Worm (Caenorhabditis elegans) whole organism, early embryonic: ENCODE results near the gene M01H9.2.

Experiments used
- F13C5.2 ChIP-seq: sonication (generic microtip); optimal IDR thresholded peaks from 2 replicates; lab custom pipeline; 2017; ENCODE audit warnings: mild to moderate bottlenecking, missing genetic modification characterization, inconsistent platforms, missing compliant biosample characterization
- aly-1 ChIP-seq: sonication (generic microtip); optimal IDR thresholded peaks from 2 replicates; lab custom pipeline; 2016; ENCODE audit warnings: missing genetic modification characterization, missing compliant biosample characterization
- ama-1 ChIP-seq: fragments of 150-350 bp; optimal IDR thresholded peaks from 2 replicates; lab custom pipeline; 2014
- ets-7 ChIP-seq: sonication (generic microtip); optimal IDR thresholded peaks from 2 replicates; lab custom pipeline; 2016; ENCODE audit warnings: missing genotype, missing genetic modification characterization, missing compliant biosample characterization
- flt-1 ChIP-seq: fragments of 200-800 bp; sonication (Bioruptor generic); IDR thresholded peaks from 2 replicates; pipeline ENCODE4 v1.3.6; 2022; ENCODE audit warnings: missing genetic modification characterization, missing compliant biosample characterization
- hmbx-1 ChIP-seq: sonication (generic microtip); optimal IDR thresholded peaks from 2 replicates; lab custom pipeline; 2016; ENCODE audit warnings: mild to moderate bottlenecking, missing genetic modification characterization, missing compliant biosample characterization
- hnd-1 ChIP-seq: sonication (generic microtip); optimal IDR thresholded peaks from 2 replicates; lab custom pipeline; 2016; ENCODE audit warnings: missing genetic modification characterization, missing compliant biosample characterization
- pes-1 ChIP-seq: fragments of 200-800 bp; sonication (Bioruptor generic); IDR thresholded peaks from 2 replicates; pipeline ENCODE4 v1.3.6; 2022; ENCODE audit warnings: missing genetic modification reagents, missing genetic modification characterization, missing compliant biosample characterization

DNA sequence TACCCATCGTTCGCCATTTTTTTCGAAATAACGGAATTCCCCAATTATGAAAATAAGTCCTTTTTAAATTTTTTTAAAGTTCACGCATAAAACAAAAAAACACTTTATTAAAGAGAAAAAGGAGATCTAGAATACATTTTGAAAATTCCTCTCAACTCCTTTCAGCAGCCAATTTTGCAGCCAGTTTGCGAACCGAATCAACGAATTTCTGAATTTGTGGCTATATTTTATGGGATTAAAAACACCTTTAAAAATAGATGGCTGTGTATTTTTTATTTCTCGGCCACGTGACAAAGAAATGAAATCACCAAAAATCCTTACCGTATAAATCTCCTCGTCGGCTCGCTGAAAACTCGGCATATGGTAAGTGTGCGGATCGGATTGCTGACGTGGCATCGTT is 17.0 kb upstream of the M01H9.2 start, which contains the start of gene M01H9.10:
- no peak for TF ChIP-seq ama-1
- no peak for TF ChIP-seq F13C5.2 (tag; lab: Kevin White, UChicago)
- TF ChIP-seq ets-7 (tag; lab: Kevin White, UChicago): no peak
- TF ChIP-seq aly-1 (tag; lab: Kevin White, UChicago): no peak
- no peak for TF ChIP-seq hnd-1 (tag; lab: Kevin White, UChicago)
- TF ChIP-seq hmbx-1 (tag; lab: Kevin White, UChicago): no peak
- no peak for TF ChIP-seq pes-1 (GFP tag; lab: Robert Waterston, UW)
- TF ChIP-seq flt-1 (GFP tag; lab: Robert Waterston, UW): no peak
